Worm (Caenorhabditis elegans): ENCODE measurements around the gene clec-221.

DNA sequence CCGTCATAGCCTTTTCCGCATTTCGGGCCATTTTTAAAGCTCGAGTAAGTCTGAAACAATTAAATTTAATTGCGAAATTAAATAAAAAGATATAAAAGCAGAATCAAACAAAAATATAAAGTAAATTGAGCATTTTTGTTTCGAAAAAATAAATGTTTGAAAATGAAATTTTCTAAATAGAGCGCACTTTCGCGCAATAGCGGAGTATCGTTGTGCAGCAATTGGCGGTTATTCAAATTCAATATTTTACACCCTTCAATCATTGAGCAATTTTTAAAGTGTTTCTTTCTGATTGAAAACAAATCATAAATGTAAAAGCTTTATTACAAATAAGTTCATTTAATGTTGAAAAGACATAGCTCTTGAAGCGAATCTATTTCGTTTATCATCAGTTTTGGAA lies 46.4 kb upstream of the clec-221 start, which contains the start of gene isy-1:
- TF ChIP-seq nhr-237 (tag; optimal IDR thresholded peaks at IDR 0.05) (peak; percentile 44), pha-4 (tag; optimal IDR thresholded peaks at IDR 0.05) (peak; percentile 67), snpc-4 (tag; optimal IDR thresholded peaks at IDR 0.05) (no peak)

Measured in whole organism, mixed stage, embryonic.